Worm (Caenorhabditis elegans) whole organism, L1 larva: Measurements from ENCODE around the gene slc-17.9.

Source experiments
- nhr-12 ChIP-seq: sonication (generic microtip); optimal IDR thresholded peaks from 2 replicates; lab custom pipeline; 2017; ENCODE audit warnings: missing biosample characterization, missing genetic modification characterization
- sox-4 ChIP-seq: sonication (generic microtip); optimal IDR thresholded peaks from 2 replicates; lab custom pipeline; 2016; ENCODE audit warnings: missing genetic modification characterization, missing compliant biosample characterization
- sup-37 ChIP-seq: fragments of 200-800 bp; sonication (Bioruptor generic); optimal IDR thresholded peaks from 2 replicates; lab custom pipeline; 2018; ENCODE audit warnings: mild to moderate bottlenecking, missing genetic modification characterization, missing compliant biosample characterization
- swsn-7 ChIP-seq: sonication (generic microtip); optimal IDR thresholded peaks from 2 replicates; lab custom pipeline; 2016; ENCODE audit warnings: missing genetic modification characterization, missing compliant biosample characterization
- tbx-2 ChIP-seq: sonication (generic microtip); optimal IDR thresholded peaks from 2 replicates; lab custom pipeline; 2016; ENCODE audit warnings: missing genetic modification characterization, missing compliant biosample characterization
- unc-98 ChIP-seq: fragments of 200-800 bp; sonication (Bioruptor generic); IDR thresholded peaks from 2 replicates; pipeline ENCODE4 v1.3.6; 2022; ENCODE audit warnings: missing genetic modification characterization, missing compliant biosample characterization
- vab-15 ChIP-seq: sonication (generic microtip); optimal IDR thresholded peaks from 2 replicates; lab custom pipeline; 2017; ENCODE audit warnings: missing genotype, mild to moderate bottlenecking, missing genetic modification characterization, missing compliant biosample characterization
- ztf-4 ChIP-seq: fragments of 150-350 bp; optimal IDR thresholded peaks from 2 replicates; lab custom pipeline; 2014; ENCODE audit warnings: missing biosample characterization, missing genetic modification characterization

Gene slc-17.9

DNA sequence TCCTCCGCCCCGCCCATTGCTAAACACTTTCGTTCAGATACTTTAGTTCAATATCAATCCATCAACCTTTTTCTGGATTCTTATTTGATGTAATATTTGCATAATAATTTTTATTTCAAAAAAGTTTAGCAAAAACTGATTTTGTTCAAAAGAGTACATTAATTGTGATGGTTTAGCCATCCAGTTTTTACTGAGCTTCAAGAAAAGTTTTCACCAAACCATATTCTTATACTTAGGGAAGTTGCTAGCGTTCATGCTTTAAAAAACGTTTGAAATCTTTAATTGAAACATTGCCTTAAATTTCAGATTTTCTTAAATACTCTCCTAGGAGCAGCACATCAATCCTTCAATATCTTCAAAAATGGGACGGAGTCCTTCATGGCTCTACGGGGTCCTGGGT is 47.5 kb downstream of the slc-17.9 start, which contains the start of gene him-4:
TSS of gene him-4 (plus strand) at position 301 of the 400 bp plus-strand sequence.
- TF ChIP-seq sox-4 (tag; lab: Kevin White, UChicago) (no peak), swsn-7 (tag; lab: Kevin White, UChicago) (no peak), nhr-12 (tag; lab: Kevin White, UChicago) (no peak), sup-37 (GFP tag; lab: Kevin White, UChicago) (no peak), ztf-4 (tag; lab: Kevin White, UChicago) (no peak), tbx-2 (no peak)

DNA sequence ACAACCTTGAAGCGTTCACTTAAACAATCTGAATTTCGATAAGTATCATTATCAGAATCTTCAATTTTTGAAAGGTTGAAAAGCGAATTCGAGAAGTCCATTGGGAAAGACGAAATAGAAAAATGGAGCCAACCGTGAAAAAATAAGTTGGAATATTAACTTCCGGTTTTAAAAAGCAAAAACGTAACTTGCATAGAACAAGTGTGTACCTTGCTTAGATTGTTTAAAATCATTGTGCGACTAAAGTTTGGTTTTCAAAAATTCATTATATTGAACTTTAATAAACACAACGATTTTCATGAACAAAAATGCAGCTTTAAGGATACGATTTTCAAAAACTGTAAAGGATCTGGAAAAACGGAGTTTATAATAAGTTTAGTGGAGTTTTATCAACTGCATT is 51.1 kb downstream of the slc-17.9 start, which contains the start of gene F15G9.2:
TSS of gene F15G9.2 (minus strand) at position 101 of the 400 bp plus-strand sequence.
- TF ChIP-seq unc-98: no peak
- TF ChIP-seq vab-15 (tag; lab: Kevin White, UChicago): no peak
- TF ChIP-seq, all 84 proteins: peak for 0
